Worm (Caenorhabditis elegans) whole organism, L4 larva: ENCODE results near the gene Y53F4A.2.

Experiments used
- F26F4.8 ChIP-seq: fragments of 200-800 bp; sonication (Bioruptor generic); conservative IDR thresholded peaks from 2 replicates; pipeline ENCODE4 v1.3.6; 2022; ENCODE audit warnings: missing genetic modification characterization, missing compliant biosample characterization
- F37D6.2 ChIP-seq: sonication (generic microtip); optimal IDR thresholded peaks from 2 replicates; lab custom pipeline; 2016; ENCODE audit warnings: mild to moderate bottlenecking, missing genetic modification characterization, missing compliant biosample characterization
- F44E2.7 ChIP-seq: fragments of 200-800 bp; sonication (Bioruptor generic); IDR thresholded peaks from 2 replicates; pipeline ENCODE4 v2.1.2; 2022; ENCODE audit warnings: missing genetic modification characterization, missing compliant biosample characterization
- F49E8.2 ChIP-seq: sonication (generic microtip); optimal IDR thresholded peaks from 2 replicates; lab custom pipeline; 2016; ENCODE audit warnings: missing compliant biosample characterization, mild to moderate bottlenecking, missing genetic modification characterization, borderline replicate concordance
- aha-1 ChIP-seq: fragments of 150-350 bp; peaks from one replicate; lab custom pipeline; 2014; ENCODE audit warnings: missing biosample characterization, missing genetic modification characterization
- aly-2 ChIP-seq: sonication (generic microtip); optimal IDR thresholded peaks from 2 replicates; lab custom pipeline; 2018; ENCODE audit warnings: missing biosample characterization, missing genetic modification characterization
- ama-1 ChIP-seq: fragments of 150-350 bp; optimal IDR thresholded peaks from 2 replicates; lab custom pipeline; 2014; ENCODE audit warnings: inconsistent platforms, mixed read lengths
- attf-4 ChIP-seq: sonication (generic microtip); optimal IDR thresholded peaks from 3 replicates; lab custom pipeline; 2017; ENCODE audit warnings: missing biosample characterization, missing genetic modification characterization
- ceh-28 ChIP-seq: fragments of 150-350 bp; optimal IDR thresholded peaks from 2 replicates; lab custom pipeline; 2014; ENCODE audit warnings: missing biosample characterization, missing genetic modification reagents, missing genetic modification characterization
- ces-1 ChIP-seq: fragments of 150-350 bp; sonication (generic microtip); optimal IDR thresholded peaks from 4 replicates; lab custom pipeline; 2014; ENCODE audit warnings: missing biosample characterization, missing genetic modification reagents, missing genetic modification characterization
- cey-2 ChIP-seq: sonication (generic microtip); optimal IDR thresholded peaks from 3 replicates; lab custom pipeline; 2017; ENCODE audit warnings: missing genetic modification characterization, mild to moderate bottlenecking, missing compliant biosample characterization, antibody characterized with exemption, borderline replicate concordance; ENCODE audit not compliant: insufficient read depth
- ctbp-1 ChIP-seq: fragments of 200-800 bp; sonication (Bioruptor generic); IDR thresholded peaks from 2 replicates; pipeline ENCODE4 v1.3.6; 2022; ENCODE audit warnings: missing genetic modification reagents, missing genetic modification characterization, missing compliant biosample characterization
- daf-12 ChIP-seq: fragments of 150-350 bp; optimal IDR thresholded peaks from 2 replicates; lab custom pipeline; 2014; ENCODE audit warnings: missing biosample characterization, missing genetic modification reagents, missing genetic modification characterization
- daf-19 ChIP-seq: fragments of 200-800 bp; sonication (Bioruptor generic); conservative IDR thresholded peaks from 2 replicates; pipeline ENCODE4 v1.3.6; 2022; ENCODE audit warnings: missing genetic modification characterization, missing compliant biosample characterization
- dmd-9 ChIP-seq: fragments of 200-800 bp; sonication (Bioruptor generic); IDR thresholded peaks from 2 replicates; pipeline ENCODE4 v1.3.6; 2022; ENCODE audit warnings: missing genetic modification reagents, missing genetic modification characterization, missing compliant biosample characterization
- dve-1 ChIP-seq: sonication (generic microtip); optimal IDR thresholded peaks from 2 replicates; lab custom pipeline; 2017; ENCODE audit warnings: antibody characterized with exemption, mild to moderate bottlenecking, missing genetic modification characterization, missing compliant biosample characterization; ENCODE audit not compliant: insufficient read depth
- fkh-10 ChIP-seq: fragments of 150-350 bp; optimal IDR thresholded peaks from 2 replicates; lab custom pipeline; 2014; ENCODE audit warnings: missing biosample characterization, missing genetic modification reagents, missing genetic modification characterization
- fos-1 ChIP-seq: fragments of 150-350 bp; optimal IDR thresholded peaks from 2 replicates; lab custom pipeline; 2014; ENCODE audit warnings: missing biosample characterization, missing genetic modification characterization
- hlh-11 ChIP-seq: fragments of 200-800 bp; sonication (Bioruptor generic); optimal IDR thresholded peaks from 2 replicates; lab custom pipeline; 2018; ENCODE audit warnings: mild to moderate bottlenecking, missing genetic modification characterization, missing compliant biosample characterization
- hmg-1.1 ChIP-seq: fragments of 200-800 bp; sonication (Bioruptor generic); IDR thresholded peaks from 2 replicates; pipeline ENCODE4 v1.3.6; 2022; ENCODE audit warnings: missing genetic modification reagents, missing genetic modification characterization, missing compliant biosample characterization
- lin-38 ChIP-seq: fragments of 200-800 bp; sonication (Bioruptor generic); IDR thresholded peaks from 2 replicates; pipeline ENCODE4 v1.3.6; 2022; ENCODE audit warnings: missing genetic modification reagents, missing genetic modification characterization, missing compliant biosample characterization
- lir-3 ChIP-seq: sonication (generic microtip); optimal IDR thresholded peaks from 2 replicates; lab custom pipeline; 2016; ENCODE audit warnings: mild to moderate bottlenecking, missing genetic modification characterization, missing compliant biosample characterization
- mxl-2 ChIP-seq: fragments of 200-800 bp; sonication (Bioruptor generic); conservative IDR thresholded peaks from 2 replicates; pipeline ENCODE4 v1.3.6; 2022; ENCODE audit warnings: missing genetic modification reagents, missing genetic modification characterization, missing compliant biosample characterization
- pqm-1 ChIP-seq: sonication (generic microtip); optimal IDR thresholded peaks from 2 replicates; lab custom pipeline; 2017; ENCODE audit warnings: missing biosample characterization, missing genetic modification characterization
- saeg-2 ChIP-seq: fragments of 200-800 bp; sonication (Bioruptor generic); IDR thresholded peaks from 2 replicates; pipeline ENCODE4 v1.3.6; 2022; ENCODE audit warnings: missing genetic modification reagents, missing genetic modification characterization, missing compliant biosample characterization
- set-16 ChIP-seq: fragments of 200-800 bp; sonication (Bioruptor generic); IDR thresholded peaks from 2 replicates; pipeline ENCODE4 v1.3.6; 2022; ENCODE audit warnings: missing genetic modification reagents, missing genetic modification characterization, missing compliant biosample characterization
- snpc-4 ChIP-seq: fragments of 150-350 bp; optimal IDR thresholded peaks from 2 replicates; lab custom pipeline; 2014; ENCODE audit warnings: missing biosample characterization, missing genetic modification characterization
- spr-1 ChIP-seq: sonication (generic microtip); optimal IDR thresholded peaks from 2 replicates; lab custom pipeline; 2016; ENCODE audit warnings: mild to moderate bottlenecking, missing genetic modification characterization, missing compliant biosample characterization
- spr-3 ChIP-seq: fragments of 200-800 bp; sonication (Bioruptor generic); optimal IDR thresholded peaks from 2 replicates; lab custom pipeline; 2018; ENCODE audit warnings: mild to moderate bottlenecking, missing genetic modification characterization, missing compliant biosample characterization
- unc-62 ChIP-seq, 3 experiments: fragments of 150-350 bp in 1 of 3; sonication (generic microtip); optimal IDR thresholded peaks in 2 of 3; peaks in 1 of 3; 1 replicate in 1 of 3; 2 replicates in 2 of 3; lab custom pipeline; 2014 to 2017; ENCODE audit warnings: missing biosample characterization in 3 of 3, missing genetic modification characterization in 3 of 3, missing genetic modification reagents in 3 of 3, missing genotype in 1 of 3
- ztf-11 ChIP-seq: fragments of 150-350 bp; optimal IDR thresholded peaks from 2 replicates; lab custom pipeline; 2014; ENCODE audit warnings: missing biosample characterization, missing genetic modification characterization
- ztf-7 ChIP-seq: fragments of 150-350 bp; optimal IDR thresholded peaks from 2 replicates; lab custom pipeline; 2014; ENCODE audit warnings: missing biosample characterization, missing genetic modification characterization

Y53F4A.2 gene

ce11 chrII:14904635-14905034 lies 27.7 kb upstream of the Y53F4A.2 start:
- TF ChIP-seq aha-1 (tag; lab: Kevin White, UChicago), result peak; percentile 80
- TF ChIP-seq set-16 (GFP tag; lab: Robert Waterston, UW), result peak; percentile 57
- TF ChIP-seq mxl-2 (GFP tag; lab: Robert Waterston, UW), result no peak

ce11 chrII:14903611-14904010 lies 26.7 kb upstream of the Y53F4A.2 start:
- no peak for TF ChIP-seq F49E8.2 (tag; lab: Kevin White, UChicago)
- TF ChIP-seq ztf-7, result no peak
- TF ChIP-seq lir-3 (tag; lab: Kevin White, UChicago), result no peak
- TF ChIP-seq unc-62 (GFP tag; optimal IDR thresholded peaks at IDR 0.05 in 1 of 2; lab: Kevin White, UChicago), result peak in 1 of 2 experiments; percentile 78
- TF ChIP-seq unc-62 (tag; optimal IDR thresholded peaks at IDR 0.05; lab: Kevin White, UChicago), result no peak
- TF ChIP-seq, all 104 proteins: peak for 1

- TF ChIP-seq daf-19 (no peak), hlh-11 (tag; lab: Kevin White, UChicago) (no peak)
These were observed 25.2 kb upstream of the Y53F4A.2 start, which contains the start of gene cog-1 for ce11 chrII:14902193-14902592. Gene cog-1, plus strand, starts transcription at chrII:14902493.

- no peak for TF ChIP-seq ctbp-1 (GFP tag; lab: Robert Waterston, UW)
- TF ChIP-seq dmd-9, result 0 out of 2 replicates have a peak, but pooled peaks have one; percentile 6
- TF ChIP-seq attf-4 (tag; lab: Kevin White, UChicago), result no peak
- no peak for TF ChIP-seq spr-1 (tag; lab: Kevin White, UChicago)
- TF ChIP-seq saeg-2 (GFP tag; lab: Robert Waterston, UW), result no peak
- TF ChIP-seq, all 104 proteins: peak for 1
These were observed 19.6 kb upstream of the Y53F4A.2 start for ce11 chrII:14896503-14896902.

ce11 chrII:14892515-14892914 lies 15.6 kb upstream of the Y53F4A.2 start:
- TF ChIP-seq ceh-28 (tag; lab: Kevin White, UChicago) (no peak), F44E2.7 (GFP tag; lab: Robert Waterston, UW) (no peak), F49E8.2 (tag; lab: Kevin White, UChicago) (no peak), aly-2 (no peak), snpc-4 (tag; lab: Kevin White, UChicago) (no peak), daf-12 (tag; lab: Kevin White, UChicago) (no peak), lin-38 (no peak), dve-1 (no peak), ces-1 (GFP tag; lab: Kevin White, UChicago) (no peak), ztf-11 (no peak), fos-1 (tag; lab: Kevin White, UChicago) (no peak), cey-2 (tag; lab: Kevin White, UChicago) (no peak), pqm-1 (tag; lab: Kevin White, UChicago) (no peak), hmg-1.1 (GFP tag; lab: Robert Waterston, UW) (no peak), F26F4.8 (no peak), F37D6.2 (tag; lab: Kevin White, UChicago) (no peak), spr-3 (GFP tag; lab: Kevin White, UChicago) (no peak), fkh-10 (no peak)

ce11 chrII:14869644-14870043 lies 7.3 kb downstream of the Y53F4A.2 start, which contains the start of gene R05H10.3:
Gene R05H10.3, plus strand, starts transcription at chrII:14869944.
- TF ChIP-seq ama-1 (lab: Kevin White, UChicago) (no peak), unc-62 (GFP tag; optimal IDR thresholded peaks at IDR 0.05 in 1 of 2; lab: Kevin White, UChicago) (no peak), unc-62 (tag; optimal IDR thresholded peaks at IDR 0.05; lab: Kevin White, UChicago) (no peak), aha-1 (tag; lab: Kevin White, UChicago) (peak; percentile 11)
